Worm (Caenorhabditis elegans): ENCODE data around the gene Y37H2A.12.

Gene Y37H2A.12

DNA sequence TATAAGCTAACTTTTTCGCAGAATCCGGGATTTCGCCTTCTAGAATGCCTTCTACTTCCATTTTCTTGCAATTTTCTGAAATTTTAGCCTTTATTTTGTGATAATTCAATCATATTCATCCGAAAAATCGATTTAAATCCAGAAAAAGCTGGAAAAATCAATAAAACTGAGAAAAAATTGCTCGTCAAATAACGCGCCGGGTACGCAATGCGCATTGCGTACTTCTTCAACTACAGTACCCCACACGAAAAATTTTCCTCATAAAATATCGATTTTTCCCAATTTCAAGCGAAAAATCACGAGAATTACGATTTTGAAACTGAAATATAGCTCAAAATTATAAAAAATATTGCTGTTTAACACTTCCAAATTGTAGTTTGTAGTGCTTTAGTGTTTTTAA is at the start of gene Y37H2A.12:
Gene Y37H2A.12, minus strand, starts transcription at position 81 of the 400 bp plus-strand sequence.
- TF ChIP-seq dao-5 (tag; optimal IDR thresholded peaks at IDR 0.05) (no peak), W03F9.2 (tag; optimal IDR thresholded peaks at IDR 0.05) (no peak), him-1 (tag; optimal IDR thresholded peaks at IDR 0.05) (no peak)

- TF ChIP-seq W03F9.2 (tag; optimal IDR thresholded peaks at IDR 0.05) (no peak), dao-5 (tag; optimal IDR thresholded peaks at IDR 0.05) (no peak), him-1 (tag; optimal IDR thresholded peaks at IDR 0.05) (no peak)
Measured at ce11 chrV:18179663-18180062, 48.7 kb upstream of the Y37H2A.12 start, which contains the start of gene C31G12.1. C31G12.1 (plus strand) TSS chrV:18179963.

- TF ChIP-seq W03F9.2 (tag; optimal IDR thresholded peaks at IDR 0.05) (no peak), him-1 (tag; optimal IDR thresholded peaks at IDR 0.05) (no peak), dao-5 (tag; optimal IDR thresholded peaks at IDR 0.05) (no peak)
Measured at ce11 chrV:18178659-18179058, 47.7 kb upstream of the Y37H2A.12 start, which contains the start of gene C31G12.4. C31G12.4 (minus strand) TSS chrV:18178759.

ce11 chrV:18171568-18171967 is 40.6 kb upstream of the Y37H2A.12 start, which contains the start of gene C14A6.8:
C14A6.8 (minus strand) TSS chrV:18171668.
- TF ChIP-seq dao-5 (tag; optimal IDR thresholded peaks at IDR 0.05) = no peak
- TF ChIP-seq him-1 (tag; optimal IDR thresholded peaks at IDR 0.05) = no peak
- TF ChIP-seq W03F9.2 (tag; optimal IDR thresholded peaks at IDR 0.05) = no peak

- TF ChIP-seq dao-5 (tag; optimal IDR thresholded peaks at IDR 0.05) (no peak), W03F9.2 (tag; optimal IDR thresholded peaks at IDR 0.05) (no peak), him-1 (tag; optimal IDR thresholded peaks at IDR 0.05) (no peak)
Measured at ce11 chrV:18168266-18168665, 37.3 kb upstream of the Y37H2A.12 start, which contains the start of gene C14A6.7. C14A6.7 (minus strand) TSS chrV:18168366.

DNA sequence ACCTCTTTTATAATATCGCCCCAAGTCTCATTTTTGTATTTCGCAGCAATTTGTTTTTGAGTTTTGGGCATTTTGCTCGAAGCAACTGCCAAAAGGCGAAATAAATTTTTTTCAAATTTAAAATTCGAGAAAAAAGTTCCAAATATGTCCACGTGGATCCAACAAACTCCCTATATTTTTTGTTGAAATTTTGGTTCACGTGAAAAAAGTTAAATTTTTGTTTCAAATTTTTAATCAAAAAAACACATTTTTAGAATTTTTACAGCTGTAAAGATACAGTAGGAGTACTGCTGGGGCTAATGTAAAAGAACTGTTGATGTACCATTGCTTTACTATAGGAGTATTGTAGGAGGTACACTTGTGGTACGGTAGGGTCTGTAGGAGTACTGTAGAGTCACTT is 36.2 kb upstream of the Y37H2A.12 start, which contains the start of gene C14A6.6:
Gene C14A6.6, minus strand, starts transcription at position 101 of the 400 bp plus-strand sequence.
- TF ChIP-seq dao-5 (tag; optimal IDR thresholded peaks at IDR 0.05) (no peak), W03F9.2 (tag; optimal IDR thresholded peaks at IDR 0.05) (no peak), him-1 (tag; optimal IDR thresholded peaks at IDR 0.05) (no peak)

ce11 chrV:18164758-18165157 is 33.8 kb upstream of the Y37H2A.12 start, which contains the start of gene C14A6.5:
C14A6.5 (minus strand) TSS chrV:18164858.
- TF ChIP-seq dao-5 (tag; optimal IDR thresholded peaks at IDR 0.05) (no peak), W03F9.2 (tag; optimal IDR thresholded peaks at IDR 0.05) (no peak)

ce11 chrV:18163434-18163833 is 32.5 kb upstream of the Y37H2A.12 start:
- TF ChIP-seq W03F9.2 (tag; optimal IDR thresholded peaks at IDR 0.05) (no peak), dao-5 (tag; optimal IDR thresholded peaks at IDR 0.05) (no peak), him-1 (tag; optimal IDR thresholded peaks at IDR 0.05) (no peak)

- TF ChIP-seq him-1 (tag; optimal IDR thresholded peaks at IDR 0.05) (no peak), W03F9.2 (tag; optimal IDR thresholded peaks at IDR 0.05) (no peak), dao-5 (tag; optimal IDR thresholded peaks at IDR 0.05) (no peak)
Measured at ce11 chrV:18162568-18162967, 31.6 kb upstream of the Y37H2A.12 start, which contains the start of gene C14A6.12. C14A6.12 (minus strand) TSS chrV:18162668.

ce11 chrV:18161228-18161627 is 30.3 kb upstream of the Y37H2A.12 start, which contains the start of gene C14A6.13:
C14A6.13 (minus strand) TSS chrV:18161328.
- no peak for TF ChIP-seq W03F9.2 (tag; optimal IDR thresholded peaks at IDR 0.05)
- no peak for TF ChIP-seq him-1 (tag; optimal IDR thresholded peaks at IDR 0.05)
- TF ChIP-seq dao-5 (tag; optimal IDR thresholded peaks at IDR 0.05) = no peak

DNA sequence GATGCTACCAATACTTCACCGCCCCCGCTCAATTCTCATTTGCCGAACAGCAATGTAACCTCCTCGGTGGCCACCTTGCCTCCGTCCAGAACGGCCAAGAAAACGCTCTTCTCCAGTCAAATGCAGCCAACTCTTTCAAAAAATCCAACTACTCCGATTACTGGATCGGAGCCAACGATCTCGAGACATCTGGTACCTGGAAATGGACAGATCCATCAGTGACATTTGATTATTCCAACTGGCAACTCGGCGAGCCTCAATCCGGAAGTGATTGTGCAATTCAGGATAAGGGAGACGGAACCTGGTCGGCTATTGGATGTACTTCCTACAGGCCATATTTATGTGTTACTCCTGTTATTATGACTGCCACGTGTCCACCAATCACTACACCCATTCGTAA is 27.2 kb upstream of the Y37H2A.12 start:
- TF ChIP-seq him-1 (tag; optimal IDR thresholded peaks at IDR 0.05) (no peak), W03F9.2 (tag; optimal IDR thresholded peaks at IDR 0.05) (no peak), dao-5 (tag; optimal IDR thresholded peaks at IDR 0.05) (no peak)

ce11 chrV:18157707-18158106 is 26.8 kb upstream of the Y37H2A.12 start, which contains the start of gene clec-48:
clec-48 (plus strand) TSS chrV:18158026.
- no peak for TF ChIP-seq him-1 (tag; optimal IDR thresholded peaks at IDR 0.05)
- no peak for TF ChIP-seq W03F9.2 (tag; optimal IDR thresholded peaks at IDR 0.05)
- TF ChIP-seq dao-5 (tag; optimal IDR thresholded peaks at IDR 0.05) = no peak

DNA sequence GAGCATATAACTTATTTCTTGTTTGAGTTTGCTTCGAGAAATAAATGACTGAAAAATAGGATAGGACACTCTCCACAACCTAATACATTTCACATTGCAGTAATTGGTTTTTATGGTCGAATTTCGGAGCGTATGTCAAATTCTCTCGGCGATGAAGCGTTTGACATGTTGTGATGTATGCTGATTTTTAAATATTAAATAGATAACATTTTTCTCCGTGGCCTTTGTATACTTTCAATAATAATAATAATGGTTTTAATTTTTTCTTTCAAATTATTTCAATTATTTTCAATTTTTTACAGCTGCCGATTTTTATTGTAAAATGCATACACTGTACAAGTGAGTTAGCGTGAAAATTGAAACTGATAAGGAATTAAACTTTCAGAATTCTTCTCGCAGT is 15.1 kb upstream of the Y37H2A.12 start, which contains the start of gene C14A6.3:
Gene C14A6.3, plus strand, starts transcription at position 301 of the 400 bp plus-strand sequence.
- TF ChIP-seq W03F9.2 (tag; optimal IDR thresholded peaks at IDR 0.05) (no peak), him-1 (tag; optimal IDR thresholded peaks at IDR 0.05) (no peak), dao-5 (tag; optimal IDR thresholded peaks at IDR 0.05) (no peak)

DNA sequence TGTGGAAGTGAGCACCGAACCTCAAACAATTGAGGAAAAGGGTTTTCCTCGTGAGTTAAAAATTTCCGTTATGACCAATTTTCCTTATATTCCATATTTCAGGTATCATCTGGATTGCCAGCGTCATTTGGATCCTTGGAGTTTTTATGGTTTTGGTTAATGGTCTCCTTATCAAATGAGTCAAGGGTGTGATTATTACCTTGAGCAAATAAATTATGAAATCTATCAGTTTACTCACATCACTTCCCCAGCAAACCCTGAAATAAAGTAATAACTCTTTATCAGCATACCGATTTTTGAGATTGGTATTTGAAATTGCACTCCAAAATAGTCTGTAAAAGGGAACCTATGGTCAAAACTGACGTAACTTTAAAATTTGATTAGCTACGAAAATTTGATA is 13.5 kb upstream of the Y37H2A.12 start:
- no peak for TF ChIP-seq dao-5 (tag; optimal IDR thresholded peaks at IDR 0.05)
- no peak for TF ChIP-seq W03F9.2 (tag; optimal IDR thresholded peaks at IDR 0.05)
- no peak for TF ChIP-seq him-1 (tag; optimal IDR thresholded peaks at IDR 0.05)

DNA sequence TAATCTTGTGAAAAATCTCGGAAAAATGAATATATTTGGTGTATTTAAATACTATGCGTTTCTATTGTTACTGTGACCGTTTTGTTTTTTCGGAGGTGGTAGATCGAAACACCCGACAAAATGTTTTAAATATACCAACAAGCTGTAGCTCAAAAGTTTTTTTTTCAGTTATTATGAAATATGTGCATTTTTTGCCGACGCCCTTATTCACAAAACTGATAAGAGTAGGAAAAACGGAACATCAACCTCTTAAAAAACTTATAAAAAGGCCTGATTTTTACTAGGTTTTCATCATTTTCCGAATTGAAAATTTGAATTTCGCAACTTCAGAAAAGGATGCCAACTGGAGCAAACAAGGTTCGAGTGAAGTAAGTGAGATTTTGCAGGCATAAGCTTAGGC is 12.5 kb upstream of the Y37H2A.12 start, which contains the start of gene Y37H2A.14:
Gene Y37H2A.14, plus strand, starts transcription at position 301 of the 400 bp plus-strand sequence.
- TF ChIP-seq W03F9.2 (tag; optimal IDR thresholded peaks at IDR 0.05) (no peak), him-1 (tag; optimal IDR thresholded peaks at IDR 0.05) (no peak), dao-5 (tag; optimal IDR thresholded peaks at IDR 0.05) (no peak)
